Worm (Caenorhabditis elegans) whole organism, L1 larva: ENCODE measurements around the gene wapl-1.
A peak's percentile ranks its signal among the peaks of the same experiment; 100 is the strongest.

Experiments
- C04F5.9 ChIP-seq: sonication (generic microtip); optimal IDR thresholded peaks from 2 replicates; lab custom pipeline; 2016; ENCODE audit warnings: missing genetic modification characterization, missing compliant biosample characterization
- C34B4.2 ChIP-seq: sonication (generic microtip); optimal IDR thresholded peaks from 2 replicates; lab custom pipeline; 2017; ENCODE audit warnings: mild to moderate bottlenecking, missing genetic modification characterization, missing compliant biosample characterization
- Y116A8C.19 ChIP-seq: sonication (generic microtip); optimal IDR thresholded peaks from 2 replicates; lab custom pipeline; 2016; ENCODE audit warnings: missing compliant biosample characterization, missing genetic modification characterization, borderline replicate concordance
- aha-1 ChIP-seq: fragments of 150-350 bp; optimal IDR thresholded peaks from 2 replicates; lab custom pipeline; 2014; ENCODE audit warnings: missing biosample characterization, missing genetic modification characterization
- ama-1 ChIP-seq: fragments of 150-350 bp; optimal IDR thresholded peaks from 2 replicates; lab custom pipeline; 2014
- ceh-8 ChIP-seq: fragments of 200-800 bp; sonication (Bioruptor generic); optimal IDR thresholded peaks from 2 replicates; lab custom pipeline; 2018; ENCODE audit warnings: mild to moderate bottlenecking, missing genetic modification characterization, moderate library complexity, missing compliant biosample characterization
- ceh-82 ChIP-seq, 3 experiments: fragments of 150-350 bp in 1 of 3; sonication (generic microtip) in 2 of 3; optimal IDR thresholded peaks; 2 replicates each; lab custom pipeline; 2014 to 2017; ENCODE audit warnings: missing biosample characterization in 3 of 3, missing genetic modification characterization in 3 of 3
- dpl-1 ChIP-seq, 3 experiments: fragments of 150-350 bp in 2 of 3; sonication (generic microtip) in 1 of 3; optimal IDR thresholded peaks; 2 replicates each; lab custom pipeline; 2014 to 2017; ENCODE audit warnings: missing biosample characterization in 3 of 3, missing genetic modification characterization in 3 of 3, missing genetic modification reagents in 3 of 3
- dsc-1 ChIP-seq: sonication (generic microtip); optimal IDR thresholded peaks from 2 replicates; lab custom pipeline; 2016; ENCODE audit warnings: mild to moderate bottlenecking, missing genetic modification characterization, missing compliant biosample characterization
- efl-1 ChIP-seq, 4 experiments: fragments of 150-350 bp; optimal IDR thresholded peaks in 3 of 4; peaks in 1 of 4; 1 replicate in 1 of 4; 2 replicates in 3 of 4; lab custom pipeline; 2014; ENCODE audit warnings: missing biosample characterization in 2 of 4, missing genetic modification characterization in 2 of 4, missing genetic modification reagents in 2 of 4
- elt-2 ChIP-seq: sonication (generic microtip); optimal IDR thresholded peaks from 2 replicates; lab custom pipeline; 2016; ENCODE audit warnings: missing genetic modification characterization, mild to moderate bottlenecking, inconsistent platforms, missing compliant biosample characterization, missing genetic modification reagents
- elt-3 ChIP-seq, 6 experiments: fragments of 150-350 bp in 1 of 6; sonication (generic microtip); optimal IDR thresholded peaks; 2 replicates each; lab custom pipeline; 2017 to 2018; ENCODE audit warnings: missing biosample characterization in 6 of 6, missing genetic modification characterization in 6 of 6, inconsistent platforms in 1 of 6
- ets-5 ChIP-seq: fragments of 200-800 bp; sonication (Bioruptor generic); IDR thresholded peaks from 2 replicates; pipeline ENCODE4 v1.3.6; 2022; ENCODE audit warnings: missing genetic modification characterization, missing compliant biosample characterization
- grh-1 ChIP-seq: fragments of 200-800 bp; sonication (Bioruptor generic); IDR thresholded peaks from 2 replicates; pipeline ENCODE4 v1.3.6; 2022; ENCODE audit warnings: missing genetic modification reagents, missing genetic modification characterization, missing compliant biosample characterization
- hlh-17 ChIP-seq: fragments of 200-800 bp; sonication (Bioruptor generic); optimal IDR thresholded peaks from 2 replicates; lab custom pipeline; 2018; ENCODE audit warnings: missing genetic modification characterization, mild to moderate bottlenecking, missing compliant biosample characterization, moderate library complexity, borderline replicate concordance
- irx-1 ChIP-seq: sonication (generic microtip); optimal IDR thresholded peaks from 2 replicates; lab custom pipeline; 2016; ENCODE audit warnings: missing genetic modification characterization, missing compliant biosample characterization
- lin-14 ChIP-seq: fragments of 200-800 bp; sonication (Bioruptor generic); optimal IDR thresholded peaks from 2 replicates; lab custom pipeline; 2018; ENCODE audit warnings: mild to moderate bottlenecking, missing genetic modification characterization, moderate library complexity, missing compliant biosample characterization
- lin-35 ChIP-seq, 2 experiments: fragments of 150-350 bp; optimal IDR thresholded peaks; 2 replicates each; lab custom pipeline; 2014; ENCODE audit warnings: missing biosample characterization in 2 of 2, missing genetic modification characterization in 2 of 2, missing genetic modification reagents in 2 of 2
- lin-39 ChIP-seq: fragments of 150-350 bp; optimal IDR thresholded peaks from 2 replicates; lab custom pipeline; 2014; ENCODE audit warnings: missing biosample characterization, missing genetic modification reagents, missing genetic modification characterization
- lir-3 ChIP-seq: sonication (generic microtip); optimal IDR thresholded peaks from 2 replicates; lab custom pipeline; 2016; ENCODE audit warnings: mild to moderate bottlenecking, missing genetic modification characterization, moderate library complexity, missing compliant biosample characterization; ENCODE audit not compliant: poor library complexity
- lsy-2 ChIP-seq, 2 experiments: fragments of 150-350 bp; optimal IDR thresholded peaks; 2 replicates each; lab custom pipeline; 2014; ENCODE audit warnings: missing biosample characterization in 2 of 2, missing genetic modification characterization in 2 of 2
- mab-9 ChIP-seq: fragments of 200-800 bp; sonication (Bioruptor generic); IDR thresholded peaks from 2 replicates; pipeline ENCODE4 v1.3.6; 2022; ENCODE audit warnings: missing genetic modification reagents, missing genetic modification characterization, missing compliant biosample characterization
- mef-2 ChIP-seq: fragments of 150-350 bp; optimal IDR thresholded peaks from 2 replicates; lab custom pipeline; 2014; ENCODE audit warnings: missing biosample characterization, missing genetic modification characterization
- mep-1 ChIP-seq: fragments of 150-350 bp; optimal IDR thresholded peaks from 2 replicates; lab custom pipeline; 2014; ENCODE audit warnings: missing biosample characterization, missing genetic modification characterization
- nhr-12 ChIP-seq: sonication (generic microtip); optimal IDR thresholded peaks from 2 replicates; lab custom pipeline; 2017; ENCODE audit warnings: missing biosample characterization, missing genetic modification characterization
- nhr-19 ChIP-seq: fragments of 200-800 bp; sonication (Bioruptor generic); conservative IDR thresholded peaks from 2 replicates; pipeline ENCODE4 v1.3.6; 2022; ENCODE audit warnings: missing genetic modification characterization, missing compliant biosample characterization
- nhr-20 ChIP-seq: sonication (generic microtip); optimal IDR thresholded peaks from 2 replicates; lab custom pipeline; 2016; ENCODE audit warnings: mild to moderate bottlenecking, missing genetic modification characterization, missing compliant biosample characterization
- nhr-237 ChIP-seq: fragments of 150-350 bp; optimal IDR thresholded peaks from 2 replicates; lab custom pipeline; 2014; ENCODE audit warnings: missing biosample characterization, missing genetic modification characterization
- nhr-71 ChIP-seq: sonication (generic microtip); optimal IDR thresholded peaks from 2 replicates; lab custom pipeline; 2016; ENCODE audit warnings: mild to moderate bottlenecking, missing genetic modification characterization, moderate library complexity, missing compliant biosample characterization
- nhr-84 ChIP-seq: sonication (generic microtip); optimal IDR thresholded peaks from 2 replicates; lab custom pipeline; 2017; ENCODE audit warnings: missing biosample characterization, missing genetic modification characterization
- nhr-85 ChIP-seq: sonication (generic microtip); peaks from one replicate; lab custom pipeline; 2016; ENCODE audit warnings: missing genetic modification characterization, inconsistent platforms, missing compliant biosample characterization
- nhr-90 ChIP-seq: sonication (generic microtip); optimal IDR thresholded peaks from 2 replicates; lab custom pipeline; 2016; ENCODE audit warnings: mild to moderate bottlenecking, missing genetic modification characterization, missing compliant biosample characterization; ENCODE audit not compliant: poor library complexity
- pag-3 ChIP-seq: sonication (generic microtip); optimal IDR thresholded peaks from 2 replicates; lab custom pipeline; 2017; ENCODE audit warnings: missing genetic modification characterization, mild to moderate bottlenecking, missing compliant biosample characterization, antibody characterized with exemption, borderline replicate concordance; ENCODE audit not compliant: insufficient read depth
- pqm-1 ChIP-seq: sonication (generic microtip); optimal IDR thresholded peaks from 3 replicates; lab custom pipeline; 2017; ENCODE audit warnings: missing biosample characterization, missing genetic modification characterization
- rnt-1 ChIP-seq: sonication (generic microtip); optimal IDR thresholded peaks from 2 replicates; lab custom pipeline; 2016; ENCODE audit warnings: mild to moderate bottlenecking, missing genetic modification characterization, moderate library complexity, missing compliant biosample characterization
- skn-1 ChIP-seq: fragments of 150-350 bp; optimal IDR thresholded peaks from 2 replicates; lab custom pipeline; 2014; ENCODE audit warnings: missing biosample characterization, missing genetic modification characterization
- snpc-4 ChIP-seq: fragments of 150-350 bp; optimal IDR thresholded peaks from 2 replicates; lab custom pipeline; 2014; ENCODE audit warnings: missing biosample characterization, missing genetic modification characterization
- snu-23 ChIP-seq: sonication (generic microtip); optimal IDR thresholded peaks from 2 replicates; lab custom pipeline; 2016; ENCODE audit warnings: missing genetic modification characterization, missing compliant biosample characterization
- sox-4 ChIP-seq: sonication (generic microtip); optimal IDR thresholded peaks from 2 replicates; lab custom pipeline; 2016; ENCODE audit warnings: missing genetic modification characterization, missing compliant biosample characterization
- sptf-1 ChIP-seq: fragments of 150-350 bp; optimal IDR thresholded peaks from 2 replicates; lab custom pipeline; 2014; ENCODE audit warnings: missing biosample characterization, missing genetic modification characterization
- unc-62 ChIP-seq: fragments of 150-350 bp; optimal IDR thresholded peaks from 2 replicates; lab custom pipeline; 2014; ENCODE audit warnings: missing biosample characterization, missing genetic modification reagents, missing genetic modification characterization
- unc-86 ChIP-seq: sonication (generic microtip); optimal IDR thresholded peaks from 2 replicates; lab custom pipeline; 2016; ENCODE audit warnings: missing genetic modification characterization, missing compliant biosample characterization

wapl-1 gene

ce11 chrIV:4475362-4476086 lies 30.0 kb upstream of the wapl-1 start:
- peak; percentile 33 for TF ChIP-seq lir-3 (tag; lab: Kevin White, UChicago)
- TF ChIP-seq lin-35 (GFP tag; optimal IDR thresholded peaks at IDR 0.05; lab: Kevin White, UChicago), result peak in 1 of 2 experiments; percentile 43
- no peak for TF ChIP-seq C34B4.2 (tag; lab: Kevin White, UChicago)
- TF ChIP-seq ets-5 (GFP tag; lab: Robert Waterston, UW), result no peak
- peak; percentile 17 for TF ChIP-seq snu-23 (GFP tag; lab: Kevin White, UChicago)
- peak; percentile 39 for TF ChIP-seq nhr-71 (tag; lab: Kevin White, UChicago)
- peak in 1 of 2 experiments; percentile 47 for TF ChIP-seq lsy-2 (tag; optimal IDR thresholded peaks at IDR 0.05; lab: Kevin White, UChicago)
- TF ChIP-seq nhr-19 (GFP tag; lab: Robert Waterston, UW), result peak; percentile 28
- TF ChIP-seq lin-14 (GFP tag; lab: Kevin White, UChicago), result peak; percentile 18
- peak; percentile 24 for TF ChIP-seq nhr-20 (tag; lab: Kevin White, UChicago)
- peak; percentile 32 for TF ChIP-seq nhr-90 (tag; lab: Kevin White, UChicago)
- TF ChIP-seq irx-1 (tag; lab: Kevin White, UChicago), result no peak
- TF ChIP-seq efl-1 (optimal IDR thresholded peaks at IDR 0.05; lab: Kevin White, UChicago), result no peak
- TF ChIP-seq efl-1 (GFP tag; optimal IDR thresholded peaks at IDR 0.05 in 1 of 2; lab: Kevin White, UChicago), result peak in 1 of 2 experiments; percentile 45
- TF ChIP-seq elt-2, result peak; percentile 77
- no peak for TF ChIP-seq mab-9 (GFP tag; lab: Robert Waterston, UW)

- TF ChIP-seq efl-1 (optimal IDR thresholded peaks at IDR 0.05; lab: Kevin White, UChicago), result no peak
- peak in 1 of 2 experiments; percentile 55 for TF ChIP-seq efl-1 (GFP tag; optimal IDR thresholded peaks at IDR 0.05 in 1 of 2; lab: Kevin White, UChicago)
- TF ChIP-seq nhr-85 (tag; lab: Kevin White, UChicago), result peak; percentile 1
- TF ChIP-seq nhr-71 (tag; lab: Kevin White, UChicago), result peak; percentile 30
- TF ChIP-seq lin-14 (GFP tag; lab: Kevin White, UChicago), result peak; percentile 45
- no peak for TF ChIP-seq ama-1 (lab: Kevin White, UChicago)
- peak; percentile 27; the same call in 1 of the 2 replicates for TF ChIP-seq nhr-19 (GFP tag; lab: Robert Waterston, UW)
- TF ChIP-seq snpc-4, result no peak
These were observed 28.2 kb upstream of the wapl-1 start for ce11 chrIV:4473767-4474166.

- TF ChIP-seq sptf-1 (no peak), nhr-71 (tag; lab: Kevin White, UChicago) (peak; percentile 77), hlh-17 (GFP tag; lab: Kevin White, UChicago) (no peak), nhr-237 (tag; lab: Kevin White, UChicago) (no peak), nhr-12 (tag; lab: Kevin White, UChicago) (no peak), mef-2 (tag; lab: Kevin White, UChicago) (no peak), elt-2 (peak; percentile 44), dsc-1 (no peak), pag-3 (tag; lab: Kevin White, UChicago) (peak; percentile 42), lin-39 (tag; lab: Kevin White, UChicago) (no peak), elt-3 (tag; optimal IDR thresholded peaks at IDR 0.05; lab: Kevin White, UChicago) (peak in 3 of 6 experiments; percentile 17 to 82 (median 33)), rnt-1 (tag; lab: Kevin White, UChicago) (peak; percentile 28), pqm-1 (tag; lab: Kevin White, UChicago) (no peak), nhr-84 (tag; lab: Kevin White, UChicago) (no peak), lir-3 (tag; lab: Kevin White, UChicago) (no peak), nhr-19 (GFP tag; lab: Robert Waterston, UW) (peak; percentile 50), ama-1 (lab: Kevin White, UChicago) (peak; percentile 36), ceh-82 (tag; optimal IDR thresholded peaks at IDR 0.05; lab: Kevin White, UChicago) (no peak), mep-1 (tag; lab: Kevin White, UChicago) (peak; percentile 45), sox-4 (no peak), dpl-1 (GFP tag; optimal IDR thresholded peaks at IDR 0.05; lab: Kevin White, UChicago) (peak; percentile 7 to 36 (median 9)), grh-1 (0 out of 2 replicates have a peak, but pooled peaks have one; percentile 29), lin-14 (GFP tag; lab: Kevin White, UChicago) (peak; percentile 91), skn-1 (tag; lab: Kevin White, UChicago) (no peak), unc-62 (GFP tag; lab: Kevin White, UChicago) (no peak), aha-1 (tag; lab: Kevin White, UChicago) (no peak), ceh-8 (GFP tag; lab: Kevin White, UChicago) (no peak), Y116A8C.19 (no peak), unc-86 (tag; lab: Kevin White, UChicago) (no peak), C04F5.9 (tag; lab: Kevin White, UChicago) (peak; percentile 6)
These were observed 27.1 kb upstream of the wapl-1 start for ce11 chrIV:4472418-4473173.
